Fruit fly (Drosophila melanogaster) whole organism: ENCODE results near the gene CG13285.

Experiments
- CG8478 ChIP-seq: fragments of >200 bp; optimal IDR thresholded peaks from 2 replicates; lab custom pipeline; 2018; ENCODE audit warnings: inconsistent platforms
- Dll ChIP-seq: fragments of >200 bp; optimal IDR thresholded peaks from 2 replicates; lab custom pipeline; 2017
- EcR ChIP-seq, 2 experiments: fragments of >200 bp; optimal IDR thresholded peaks; 2 replicates each; lab custom pipeline; 2017; ENCODE audit warnings: missing biosample characterization in 2 of 2, missing genetic modification characterization in 2 of 2, missing genetic modification reagents in 2 of 2
- pan ChIP-seq: fragments of >200 bp; optimal IDR thresholded peaks from 2 replicates; lab custom pipeline; 2017
- psq ChIP-seq: fragments of >200 bp; optimal IDR thresholded peaks from 2 replicates; lab custom pipeline; 2017
- usp ChIP-seq: fragments of >200 bp; optimal IDR thresholded peaks from 2 replicates; lab custom pipeline; 2017; ENCODE audit warnings: missing biosample characterization, missing genetic modification characterization, mixed read lengths

DNA sequence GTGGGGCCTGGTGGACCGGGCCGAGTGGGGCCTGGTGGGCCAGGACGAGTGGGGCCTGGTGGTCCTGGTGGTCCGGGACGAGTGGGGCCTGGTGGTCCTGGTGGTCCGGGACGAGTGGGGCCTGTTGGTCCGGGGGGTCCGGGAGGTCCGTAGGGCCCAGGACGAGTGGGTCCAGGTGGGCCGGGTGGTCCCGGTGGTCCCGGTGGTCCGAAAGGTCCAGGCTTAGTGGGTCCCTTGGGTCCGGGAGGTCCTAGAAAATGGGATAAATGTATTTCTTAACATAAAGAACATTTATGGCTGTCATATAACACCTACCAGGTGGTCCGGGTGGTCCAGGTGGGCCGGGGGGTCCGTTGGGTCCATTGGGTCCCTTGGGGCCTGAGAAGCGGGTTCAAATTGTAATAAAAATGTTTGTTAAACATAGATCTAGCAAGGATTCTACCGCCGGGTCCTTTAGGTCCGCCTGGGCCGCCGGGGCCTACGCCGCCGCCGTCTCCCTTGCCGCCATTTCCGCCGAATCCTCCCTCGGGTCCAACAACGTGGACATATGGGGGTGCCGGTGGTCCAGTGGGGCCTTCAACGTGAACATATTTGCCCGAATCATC is 5.2 kb upstream of the CG13285 start:
- TF ChIP-seq Dll (lab: Kevin White, UChicago) = peak; percentile 14
- no peak for TF ChIP-seq pan (lab: Kevin White, UChicago)
- TF ChIP-seq psq (lab: Kevin White, UChicago) = no peak
- TF ChIP-seq EcR (GFP tag; optimal IDR thresholded peaks at IDR 0.05; lab: Kevin White, UChicago) = no peak
- TF ChIP-seq CG8478 (lab: Kevin White, UChicago) = no peak
- TF ChIP-seq usp = no peak
